Fruit fly (Drosophila melanogaster) whole organism, embryonic: ENCODE results near the gene Pdcd4.

ENCODE experiments used
- B-H2 ChIP-seq: fragments of 200-800 bp; sonication (Bioruptor generic); optimal IDR thresholded peaks from 2 replicates; lab custom pipeline; 2018; ENCODE audit warnings: missing biosample characterization, mild to moderate bottlenecking, missing genetic modification characterization
- Blimp-1 ChIP-seq: fragments of 200-800 bp; sonication (Bioruptor generic); optimal IDR thresholded peaks from 3 replicates; lab custom pipeline; 2018; ENCODE audit warnings: missing biosample characterization, missing genetic modification characterization, mild to moderate bottlenecking, moderate library complexity, missing genetic modification reagents
- CG1024 ChIP-seq: fragments of 200-800 bp; sonication (Bioruptor generic); IDR thresholded peaks from 2 replicates; pipeline ENCODE4 v1.3.6; 2022; ENCODE audit warnings: missing biosample characterization, missing genetic modification characterization
- CG10959 ChIP-seq: fragments of 200-800 bp; sonication (Bioruptor generic); IDR thresholded peaks from 2 replicates; pipeline ENCODE4 v1.3.6; 2022; ENCODE audit warnings: missing biosample characterization, missing genetic modification characterization
- CG12659 ChIP-seq: fragments of 200-800 bp; sonication (Bioruptor generic); optimal IDR thresholded peaks from 3 replicates; lab custom pipeline; 2017; ENCODE audit warnings: mild to moderate bottlenecking, missing biosample characterization, missing genetic modification reagents, missing genetic modification characterization
- CG12744 ChIP-seq: fragments of 200-800 bp; sonication (Bioruptor generic); optimal IDR thresholded peaks from 2 replicates; lab custom pipeline; 2016; ENCODE audit warnings: missing biosample characterization, missing genetic modification characterization
- CG13287 ChIP-seq: fragments of 200-800 bp; sonication (Bioruptor generic); IDR thresholded peaks from 2 replicates; pipeline ENCODE4 v1.3.6; 2022; ENCODE audit warnings: missing biosample characterization, missing genetic modification characterization; ENCODE audit not compliant: partially characterized antibody
- CG13424 ChIP-seq: fragments of 200-800 bp; sonication (Bioruptor generic); optimal IDR thresholded peaks from 2 replicates; lab custom pipeline; 2019; ENCODE audit warnings: missing biosample characterization, mild to moderate bottlenecking, missing genetic modification characterization, moderate library complexity
- CG13775 ChIP-seq: fragments of 200-800 bp; sonication (Bioruptor generic); optimal IDR thresholded peaks from 3 replicates; lab custom pipeline; 2017; ENCODE audit warnings: missing biosample characterization, mild to moderate bottlenecking, missing genetic modification characterization
- CG14014 ChIP-seq: fragments of 200-800 bp; sonication (Bioruptor generic); IDR thresholded peaks from 2 replicates; pipeline ENCODE4 v1.3.6; 2022; ENCODE audit warnings: missing biosample characterization, missing genetic modification characterization
- CG1603 ChIP-seq: fragments of 200-800 bp; sonication (Bioruptor generic); optimal IDR thresholded peaks from 2 replicates; lab custom pipeline; 2019; ENCODE audit warnings: missing biosample characterization, mild to moderate bottlenecking, missing genetic modification characterization, moderate library complexity
- CG1792 ChIP-seq: fragments of 200-800 bp; sonication (Bioruptor generic); optimal IDR thresholded peaks from 2 replicates; lab custom pipeline; 2016; ENCODE audit warnings: missing biosample characterization, missing genetic modification characterization
- CG2129 ChIP-seq: fragments of 200-800 bp; sonication (Bioruptor generic); IDR thresholded peaks from 2 replicates; pipeline ENCODE4 v1.3.6; 2022; ENCODE audit warnings: missing biosample characterization, missing genetic modification characterization; ENCODE audit not compliant: partially characterized antibody
- CG30403 ChIP-seq: fragments of 200-800 bp; sonication (Bioruptor generic); optimal IDR thresholded peaks from 3 replicates; lab custom pipeline; 2016; ENCODE audit warnings: missing biosample characterization, missing genetic modification characterization
- CG30431 ChIP-seq: fragments of 200-800 bp; sonication (Bioruptor generic); optimal IDR thresholded peaks from 2 replicates; lab custom pipeline; 2017; ENCODE audit warnings: missing biosample characterization, missing genetic modification characterization
- CG4707 ChIP-seq: fragments of 200-800 bp; sonication (Bioruptor generic); optimal IDR thresholded peaks from 2 replicates; lab custom pipeline; 2018; ENCODE audit warnings: missing biosample characterization, mild to moderate bottlenecking, missing genetic modification characterization, moderate library complexity
- CG4854 ChIP-seq: fragments of 200-800 bp; sonication (Bioruptor generic); optimal IDR thresholded peaks from 2 replicates; lab custom pipeline; 2016; ENCODE audit warnings: missing biosample characterization, missing genetic modification characterization, inconsistent platforms
- CG6765 ChIP-seq: fragments of 200-800 bp; sonication (Bioruptor generic); optimal IDR thresholded peaks from 3 replicates; lab custom pipeline; 2017; ENCODE audit warnings: missing biosample characterization, mild to moderate bottlenecking, missing genetic modification characterization
- CG8290 ChIP-seq, 3 experiments: fragments of 200-800 bp; sonication (Bioruptor generic); optimal IDR thresholded peaks; 2 replicates each; lab custom pipeline; 2016 to 2019; ENCODE audit warnings: missing biosample characterization in 3 of 3, missing genetic modification characterization in 3 of 3, mild to moderate bottlenecking in 2 of 3, moderate library complexity in 1 of 3
- CoRest ChIP-seq: fragments of 200-800 bp; sonication (Bioruptor generic); optimal IDR thresholded peaks from 3 replicates; lab custom pipeline; 2018; ENCODE audit warnings: missing biosample characterization, mild to moderate bottlenecking, missing genetic modification characterization, moderate library complexity
- D19A ChIP-seq: fragments of 200-800 bp; optimal IDR thresholded peaks from 3 replicates; lab custom pipeline; 2019; ENCODE audit warnings: missing biosample characterization, mild to moderate bottlenecking, missing genetic modification characterization, moderate library complexity
- Doc3 ChIP-seq: fragments of 200-800 bp; sonication (Bioruptor generic); IDR thresholded peaks from 3 replicates; pipeline ENCODE4 v1.3.6; 2022; ENCODE audit warnings: missing biosample characterization, missing genetic modification characterization; ENCODE audit not compliant: partially characterized antibody
- E2f2 ChIP-seq: fragments of 200-800 bp; sonication (Bioruptor generic); IDR thresholded peaks from 2 replicates; pipeline ENCODE4 v1.3.6; 2022; ENCODE audit warnings: missing biosample characterization, missing genetic modification characterization
- Hr3 ChIP-seq: fragments of 200-800 bp; sonication (Bioruptor generic); optimal IDR thresholded peaks from 3 replicates; lab custom pipeline; 2016; ENCODE audit warnings: missing biosample characterization, missing genetic modification characterization
- Hr39 ChIP-seq: fragments of >200 bp; optimal IDR thresholded peaks from 2 replicates; lab custom pipeline; 2017
- MTF-1 ChIP-seq: fragments of 200-800 bp; sonication (Bioruptor generic); optimal IDR thresholded peaks from 2 replicates; lab custom pipeline; 2018; ENCODE audit warnings: missing biosample characterization, mild to moderate bottlenecking, missing genetic modification characterization, borderline replicate concordance
- Optix ChIP-seq: fragments of 200-800 bp; sonication (Bioruptor generic); IDR thresholded peaks from 3 replicates; pipeline ENCODE4 v1.3.6; 2022; ENCODE audit warnings: missing biosample characterization, missing genetic modification characterization
- Ravus ChIP-seq: fragments of 200-800 bp; sonication (Bioruptor generic); IDR thresholded peaks from 2 replicates; pipeline ENCODE4 v1.3.6; 2022; ENCODE audit warnings: missing biosample characterization, missing genetic modification characterization
- Sin3A ChIP-seq: fragments of >200 bp; optimal IDR thresholded peaks from 2 replicates; lab custom pipeline; 2018
- Ssrp ChIP-seq: fragments of 200-800 bp; sonication (Bioruptor generic); optimal IDR thresholded peaks from 2 replicates; lab custom pipeline; 2018; ENCODE audit warnings: missing biosample characterization, mild to moderate bottlenecking, missing genetic modification characterization, moderate library complexity
- Xbp1 ChIP-seq: fragments of 200-800 bp; sonication (Bioruptor generic); optimal IDR thresholded peaks from 3 replicates; lab custom pipeline; 2016; ENCODE audit warnings: missing biosample characterization, mild to moderate bottlenecking, missing genetic modification characterization
- ab ChIP-seq: fragments of 200-800 bp; sonication (Bioruptor generic); optimal IDR thresholded peaks from 2 replicates; lab custom pipeline; 2016; ENCODE audit warnings: missing biosample characterization, missing genetic modification characterization
- ac ChIP-seq: fragments of 200-800 bp; sonication (Bioruptor generic); optimal IDR thresholded peaks from 3 replicates; lab custom pipeline; 2017; ENCODE audit warnings: missing biosample characterization, mild to moderate bottlenecking, missing genetic modification characterization
- al ChIP-seq: fragments of 200-800 bp; sonication (Bioruptor generic); IDR thresholded peaks from 2 replicates; pipeline ENCODE4 v1.3.6; 2022; ENCODE audit warnings: missing biosample characterization, missing genetic modification characterization
- amos ChIP-seq: fragments of 200-800 bp; sonication (Bioruptor generic); IDR thresholded peaks from 2 replicates; pipeline ENCODE4 v1.3.6; 2022; ENCODE audit warnings: missing biosample characterization, missing genetic modification characterization; ENCODE audit not compliant: partially characterized antibody
- ap ChIP-seq: fragments of 200-800 bp; sonication (Bioruptor generic); IDR thresholded peaks from 2 replicates; pipeline ENCODE4 v1.3.6; 2022; ENCODE audit warnings: missing biosample characterization, missing genetic modification characterization
- chinmo ChIP-seq: fragments of 200-800 bp; sonication (Bioruptor generic); IDR thresholded peaks from 4 replicates; pipeline ENCODE4 v1.3.6; 2022; ENCODE audit warnings: missing biosample characterization, missing genetic modification characterization; ENCODE audit not compliant: partially characterized antibody
- chm ChIP-seq: fragments of 200-800 bp; sonication (Bioruptor generic); IDR thresholded peaks from 2 replicates; pipeline ENCODE4 v1.3.6; 2022; ENCODE audit warnings: missing biosample characterization, missing genetic modification characterization
- ci ChIP-seq: fragments of 200-800 bp; sonication (Bioruptor generic); IDR thresholded peaks from 3 replicates; pipeline ENCODE4 v1.3.6; 2022; ENCODE audit warnings: missing biosample characterization, missing genetic modification characterization
- da ChIP-seq: fragments of 200-800 bp; sonication (Bioruptor generic); optimal IDR thresholded peaks from 2 replicates; lab custom pipeline; 2016; ENCODE audit warnings: missing biosample characterization, missing genetic modification characterization
- dimm ChIP-seq: fragments of 200-800 bp; sonication (Bioruptor generic); IDR thresholded peaks from 2 replicates; pipeline ENCODE4 v1.3.6; 2022; ENCODE audit warnings: missing biosample characterization, missing genetic modification characterization
- dmrt99B ChIP-seq: fragments of 200-800 bp; sonication (Bioruptor generic); optimal IDR thresholded peaks from 2 replicates; lab custom pipeline; 2018; ENCODE audit warnings: missing biosample characterization, mild to moderate bottlenecking, missing genetic modification characterization, moderate library complexity
- dysf ChIP-seq: fragments of 200-800 bp; sonication (Bioruptor generic); IDR thresholded peaks from 3 replicates; pipeline ENCODE4 v1.3.6; 2022; ENCODE audit warnings: missing biosample characterization, missing genetic modification characterization
- fru ChIP-seq: fragments of >200 bp; optimal IDR thresholded peaks from 2 replicates; lab custom pipeline; 2017
- grn ChIP-seq: fragments of 200-800 bp; sonication (Bioruptor generic); optimal IDR thresholded peaks from 3 replicates; lab custom pipeline; 2017; ENCODE audit warnings: missing biosample characterization, missing genetic modification characterization
- h ChIP-seq: fragments of >200 bp; optimal IDR thresholded peaks from 2 replicates; lab custom pipeline; 2017
- hth ChIP-seq: fragments of >200 bp; optimal IDR thresholded peaks from 2 replicates; lab custom pipeline; 2017; ENCODE audit warnings: inconsistent platforms
- lilli ChIP-seq: fragments of 200-800 bp; sonication (Bioruptor generic); optimal IDR thresholded peaks from 3 replicates; lab custom pipeline; 2016; ENCODE audit warnings: missing biosample characterization, missing genetic modification characterization
- lmd ChIP-seq: fragments of 200-800 bp; sonication (Bioruptor generic); IDR thresholded peaks from 2 replicates; pipeline ENCODE4 v1.3.6; 2022; ENCODE audit warnings: missing biosample characterization, missing genetic modification characterization
- sd ChIP-seq: fragments of 200-800 bp; sonication (Bioruptor generic); optimal IDR thresholded peaks from 3 replicates; lab custom pipeline; 2018; ENCODE audit warnings: missing biosample characterization, mild to moderate bottlenecking, missing genetic modification characterization, moderate library complexity
- slp2 ChIP-seq: fragments of 200-800 bp; sonication (Bioruptor generic); optimal IDR thresholded peaks from 2 replicates; lab custom pipeline; 2016; ENCODE audit warnings: missing biosample characterization, missing genetic modification characterization
- tna ChIP-seq: fragments of 200-800 bp; sonication (Bioruptor generic); IDR thresholded peaks from 2 replicates; pipeline ENCODE4 v1.3.6; 2022; ENCODE audit warnings: missing biosample characterization, missing genetic modification characterization; ENCODE audit not compliant: partially characterized antibody
- tx ChIP-seq: fragments of 200-800 bp; sonication (Bioruptor generic); optimal IDR thresholded peaks from 2 replicates; lab custom pipeline; 2016; ENCODE audit warnings: missing biosample characterization, missing genetic modification characterization

The Pdcd4 gene

DNA sequence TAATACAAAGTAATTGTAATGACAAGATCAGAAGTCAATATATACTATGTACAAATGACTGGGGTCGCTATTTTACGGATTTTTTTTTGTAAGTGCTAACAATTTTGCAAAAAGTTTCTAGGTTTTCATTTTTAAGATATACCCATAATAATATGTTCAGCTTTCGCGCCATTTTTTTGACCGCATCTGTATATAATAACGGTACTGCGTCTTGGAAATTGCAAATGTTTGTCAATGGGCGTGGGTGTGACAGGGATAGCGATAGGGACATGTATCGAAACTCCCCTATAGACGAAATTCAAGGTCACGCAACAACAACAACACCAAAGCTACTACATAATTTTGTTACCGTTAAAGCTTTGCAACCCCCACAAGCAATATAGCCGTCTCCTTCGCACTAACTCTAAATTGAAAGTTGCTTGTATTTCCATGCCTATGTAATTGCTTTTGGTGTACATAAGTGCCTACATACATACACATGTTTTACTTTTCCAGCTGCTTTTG, 2.6 kb downstream of the Pdcd4 start (continued):
- TF ChIP-seq Hr39 (lab: Kevin White, UChicago) (no peak), ap (no peak), CG4854 (no peak), h (lab: Kevin White, UChicago) (no peak), Doc3 (GFP tag; lab: Robert Waterston, UW) (no peak), CG30403 (GFP tag; lab: Kevin White, UChicago) (no peak), al (GFP tag; lab: Robert Waterston, UW) (no peak), Optix (GFP tag; lab: Robert Waterston, UW) (no peak), dysf (GFP tag; lab: Robert Waterston, UW) (no peak), CG1603 (no peak), Ravus (no peak), D19A (tag; lab: Kevin White, UChicago) (no peak), tna (GFP tag; lab: Robert Waterston, UW) (no peak), ab (GFP tag; lab: Kevin White, UChicago) (no peak), hth (lab: Kevin White, UChicago) (no peak), Sin3A (no peak), CG1792 (GFP tag; lab: Kevin White, UChicago) (no peak), sd (tag; lab: Kevin White, UChicago) (no peak), chm (GFP tag; lab: Robert Waterston, UW) (no peak), CG12659 (GFP tag; lab: Kevin White, UChicago) (no peak), ac (GFP tag; lab: Kevin White, UChicago) (no peak), CG12744 (GFP tag; lab: Kevin White, UChicago) (no peak), slp2 (no peak), CG6765 (no peak), dimm (GFP tag; lab: Robert Waterston, UW) (no peak), CG14014 (0 out of 2 replicates have a peak, but pooled peaks have one; percentile 25), fru (lab: Kevin White, UChicago) (no peak), CG13424 (tag; lab: Kevin White, UChicago) (no peak), MTF-1 (GFP tag; lab: Kevin White, UChicago) (no peak), tx (GFP tag; lab: Kevin White, UChicago) (no peak), CG2129 (no peak), CG1024 (GFP tag; lab: Robert Waterston, UW) (no peak), CG30431 (GFP tag; lab: Kevin White, UChicago) (no peak), CG4707 (GFP tag; lab: Kevin White, UChicago) (no peak), lmd (GFP tag; lab: Robert Waterston, UW) (no peak), CG13287 (GFP tag; lab: Robert Waterston, UW) (no peak), grn (GFP tag; lab: Kevin White, UChicago) (no peak), CoRest (no peak), dmrt99B (tag; lab: Kevin White, UChicago) (no peak), B-H2 (GFP tag; lab: Kevin White, UChicago) (no peak), ci (GFP tag; lab: Robert Waterston, UW) (no peak), Ssrp (tag; lab: Kevin White, UChicago) (no peak), da (GFP tag; lab: Kevin White, UChicago) (no peak), CG8290 (GFP tag; optimal IDR thresholded peaks at IDR 0.05; lab: Kevin White, UChicago) (no peak), CG8290 (tag; optimal IDR thresholded peaks at IDR 0.05; lab: Kevin White, UChicago) (peak in 1 of 2 experiments; percentile 3), Hr3 (GFP tag; lab: Kevin White, UChicago) (no peak), chinmo (GFP tag; lab: Robert Waterston, UW) (no peak), amos (GFP tag; lab: Robert Waterston, UW) (no peak), Xbp1 (GFP tag; lab: Kevin White, UChicago) (no peak), Blimp-1 (GFP tag; lab: Kevin White, UChicago) (no peak), E2f2 (GFP tag; lab: Robert Waterston, UW) (no peak), CG13775 (GFP tag; lab: Kevin White, UChicago) (no peak), CG10959 (GFP tag; lab: Robert Waterston, UW) (no peak), lilli (GFP tag; lab: Kevin White, UChicago) (peak; percentile 29)
